Worm (Caenorhabditis elegans) whole organism, L3 larva: ENCODE results near the gene Y60A9.1.

Experiments
- ZK546.5 ChIP-seq: sonication (generic microtip); optimal IDR thresholded peaks from 2 replicates; lab custom pipeline; 2017; ENCODE audit warnings: missing biosample characterization, missing genetic modification characterization
- ama-1 ChIP-seq: fragments of 150-350 bp; optimal IDR thresholded peaks from 2 replicates; lab custom pipeline; 2018
- ceh-16 ChIP-seq: sonication (generic microtip); optimal IDR thresholded peaks from 2 replicates; lab custom pipeline; 2017; ENCODE audit warnings: missing biosample characterization, missing genetic modification characterization
- ceh-28 ChIP-seq: fragments of 150-350 bp; optimal IDR thresholded peaks from 2 replicates; lab custom pipeline; 2014; ENCODE audit warnings: missing biosample characterization, missing genetic modification reagents, missing genetic modification characterization
- ceh-82 ChIP-seq: fragments of 150-350 bp; optimal IDR thresholded peaks from 2 replicates; lab custom pipeline; 2014; ENCODE audit warnings: missing biosample characterization, missing genetic modification characterization
- ceh-9 ChIP-seq: sonication (generic microtip); optimal IDR thresholded peaks from 2 replicates; lab custom pipeline; 2018; ENCODE audit warnings: missing biosample characterization, missing genetic modification characterization
- daf-12 ChIP-seq: fragments of 150-350 bp; optimal IDR thresholded peaks from 2 replicates; lab custom pipeline; 2014; ENCODE audit warnings: missing biosample characterization, missing genetic modification reagents, missing genetic modification characterization
- egl-27 ChIP-seq: sonication (generic microtip); optimal IDR thresholded peaks from 4 replicates; lab custom pipeline; 2017; ENCODE audit warnings: missing biosample characterization, missing genetic modification reagents, missing genetic modification characterization
- egl-5 ChIP-seq: fragments of 150-350 bp; optimal IDR thresholded peaks from 2 replicates; lab custom pipeline; 2017; ENCODE audit warnings: missing biosample characterization, missing genetic modification reagents, missing genetic modification characterization, inconsistent platforms
- elt-1 ChIP-seq: fragments of 150-350 bp; optimal IDR thresholded peaks from 2 replicates; lab custom pipeline; 2014; ENCODE audit warnings: missing biosample characterization, missing genetic modification characterization
- fkh-2 ChIP-seq: fragments of 150-350 bp; optimal IDR thresholded peaks from 2 replicates; lab custom pipeline; 2014; ENCODE audit warnings: missing biosample characterization, missing genetic modification reagents, missing genetic modification characterization
- fos-1 ChIP-seq: fragments of 150-350 bp; optimal IDR thresholded peaks from 2 replicates; lab custom pipeline; 2014; ENCODE audit warnings: missing biosample characterization, missing genetic modification characterization
- hmg-11 ChIP-seq: sonication (generic microtip); optimal IDR thresholded peaks from 2 replicates; lab custom pipeline; 2016; ENCODE audit warnings: missing genetic modification characterization, missing compliant biosample characterization
- jun-1 ChIP-seq: fragments of 150-350 bp; optimal IDR thresholded peaks from 2 replicates; lab custom pipeline; 2014; ENCODE audit warnings: missing biosample characterization, missing genetic modification reagents, missing genetic modification characterization
- lin-15B ChIP-seq: fragments of 150-350 bp; optimal IDR thresholded peaks from 2 replicates; lab custom pipeline; 2014; ENCODE audit warnings: missing biosample characterization, missing genetic modification characterization
- lin-39 ChIP-seq: fragments of 150-350 bp; optimal IDR thresholded peaks from 2 replicates; lab custom pipeline; 2018; ENCODE audit warnings: missing biosample characterization, missing genetic modification reagents, missing genetic modification characterization
- lsy-12 ChIP-seq: sonication (generic microtip); optimal IDR thresholded peaks from 2 replicates; lab custom pipeline; 2016; ENCODE audit warnings: mild to moderate bottlenecking, missing genetic modification characterization, missing compliant biosample characterization
- mdl-1 ChIP-seq: fragments of 150-350 bp; optimal IDR thresholded peaks from 2 replicates; lab custom pipeline; 2014; ENCODE audit warnings: missing biosample characterization, missing genetic modification characterization
- mml-1 ChIP-seq: fragments of 150-350 bp; sonication (generic microtip); optimal IDR thresholded peaks from 3 replicates; lab custom pipeline; 2014; ENCODE audit warnings: missing biosample characterization, missing genetic modification characterization
- nfya-1 ChIP-seq: sonication (generic microtip); optimal IDR thresholded peaks from 2 replicates; lab custom pipeline; 2017; ENCODE audit warnings: missing genetic modification characterization, mild to moderate bottlenecking, missing compliant biosample characterization, antibody characterized with exemption, moderate library complexity; ENCODE audit not compliant: insufficient read depth
- nhr-23 ChIP-seq: fragments of 150-350 bp; optimal IDR thresholded peaks from 2 replicates; lab custom pipeline; 2014; ENCODE audit warnings: missing biosample characterization, missing genetic modification reagents, missing genetic modification characterization
- nhr-237 ChIP-seq: fragments of 150-350 bp; optimal IDR thresholded peaks from 2 replicates; lab custom pipeline; 2014; ENCODE audit warnings: missing biosample characterization, missing genetic modification characterization
- nhr-25 ChIP-seq: sonication (generic microtip); optimal IDR thresholded peaks from 2 replicates; lab custom pipeline; 2017; ENCODE audit warnings: missing biosample characterization, missing genetic modification characterization
- nhr-28 ChIP-seq: fragments of 150-350 bp; optimal IDR thresholded peaks from 2 replicates; lab custom pipeline; 2014; ENCODE audit warnings: missing biosample characterization, missing genetic modification characterization
- nhr-67 ChIP-seq: fragments of 150-350 bp; optimal IDR thresholded peaks from 2 replicates; lab custom pipeline; 2014; ENCODE audit warnings: missing biosample characterization, missing genetic modification characterization
- nhr-76 ChIP-seq: fragments of 150-350 bp; sonication (generic microtip); optimal IDR thresholded peaks from 5 replicates; lab custom pipeline; 2014; ENCODE audit warnings: missing biosample characterization, missing genetic modification characterization
- nhr-77 ChIP-seq: fragments of 150-350 bp; optimal IDR thresholded peaks from 2 replicates; lab custom pipeline; 2014; ENCODE audit warnings: missing biosample characterization, missing genetic modification characterization
- pha-4 ChIP-seq: fragments of 150-350 bp; optimal IDR thresholded peaks from 2 replicates; lab custom pipeline; 2014; ENCODE audit warnings: missing biosample characterization, missing genetic modification reagents, missing genetic modification characterization
- pqm-1 ChIP-seq: fragments of 150-350 bp; optimal IDR thresholded peaks from 2 replicates; lab custom pipeline; 2017; ENCODE audit warnings: missing biosample characterization, missing genetic modification characterization, inconsistent platforms
- sea-2 ChIP-seq: fragments of 150-350 bp; sonication (generic microtip); optimal IDR thresholded peaks from 4 replicates; lab custom pipeline; 2014; ENCODE audit warnings: missing biosample characterization, missing genetic modification reagents, missing genetic modification characterization
- skn-1 ChIP-seq: fragments of 150-350 bp; optimal IDR thresholded peaks from 2 replicates; lab custom pipeline; 2014; ENCODE audit warnings: missing biosample characterization, missing genetic modification characterization
- unc-39 ChIP-seq: sonication (generic microtip); optimal IDR thresholded peaks from 4 replicates; lab custom pipeline; 2017; ENCODE audit warnings: missing biosample characterization, missing genetic modification characterization
- unc-62 ChIP-seq: fragments of 150-350 bp; sonication (generic microtip); optimal IDR thresholded peaks from 4 replicates; lab custom pipeline; 2014; ENCODE audit warnings: missing biosample characterization, missing genetic modification reagents, missing genetic modification characterization
- zag-1 ChIP-seq: fragments of 150-350 bp; optimal IDR thresholded peaks from 2 replicates; lab custom pipeline; 2014; ENCODE audit warnings: missing biosample characterization, missing genetic modification characterization

Y60A9.1 gene

ce11 chrX:14412774-14413173 lies 17.6 kb upstream of the Y60A9.1 start, which contains the start of gene fbxa-179:
Gene fbxa-179 (minus strand): TSS chrX:14412874.
- no peak for TF ChIP-seq mml-1
- TF ChIP-seq daf-12 (tag; lab: Kevin White, UChicago), result no peak
- TF ChIP-seq lin-39, result no peak
- no peak for TF ChIP-seq nhr-237 (tag; lab: Kevin White, UChicago)
- no peak for TF ChIP-seq elt-1 (tag; lab: Kevin White, UChicago)
- no peak for TF ChIP-seq nhr-77 (tag; lab: Kevin White, UChicago)
- TF ChIP-seq nhr-23 (tag; lab: Kevin White, UChicago), result no peak
- TF ChIP-seq ZK546.5, result no peak
- no peak for TF ChIP-seq sea-2 (GFP tag; lab: Kevin White, UChicago)
- TF ChIP-seq nhr-76 (tag; lab: Kevin White, UChicago), result no peak
- TF ChIP-seq unc-39 (tag; lab: Kevin White, UChicago), result no peak
- TF ChIP-seq pqm-1, result no peak
- no peak for TF ChIP-seq mdl-1 (tag; lab: Kevin White, UChicago)
- no peak for TF ChIP-seq nhr-28 (tag; lab: Kevin White, UChicago)
- no peak for TF ChIP-seq ceh-28
- TF ChIP-seq ama-1 (lab: Kevin White, UChicago), result no peak
- no peak for TF ChIP-seq ceh-16
- no peak for TF ChIP-seq zag-1 (tag; lab: Kevin White, UChicago)
- no peak for TF ChIP-seq egl-27 (tag; lab: Kevin White, UChicago)

- TF ChIP-seq skn-1 (tag; lab: Kevin White, UChicago), result no peak
- no peak for TF ChIP-seq lin-39
- no peak for TF ChIP-seq mdl-1 (tag; lab: Kevin White, UChicago)
- TF ChIP-seq ceh-82 (tag; lab: Kevin White, UChicago), result no peak
- TF ChIP-seq, all 47 proteins: peak for 0
Measured at ce11 chrX:14405817-14406216, 10.7 kb upstream of the Y60A9.1 start, which contains the start of gene frpr-17. Gene frpr-17 (plus strand): TSS chrX:14406117.

DNA sequence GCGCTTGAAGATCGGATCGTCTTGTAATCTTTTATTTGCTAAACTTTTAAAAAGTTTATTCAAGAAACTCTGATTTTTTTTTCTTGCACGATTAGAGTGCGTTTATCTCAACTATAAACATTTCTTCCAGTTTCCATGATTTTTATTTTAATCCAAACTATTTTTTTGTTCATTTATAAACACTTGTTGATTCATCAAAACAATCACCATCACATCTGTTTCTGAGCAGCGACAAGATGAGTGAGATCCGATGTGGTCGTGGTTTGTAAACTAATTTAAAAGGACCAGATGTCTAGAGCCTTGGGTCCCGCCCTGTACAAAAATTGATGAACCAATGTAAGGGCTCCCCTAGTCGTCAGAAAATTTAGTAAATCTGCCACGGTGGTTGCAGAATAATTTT lies 6.1 kb upstream of the Y60A9.1 start:
- TF ChIP-seq unc-62, result no peak

DNA sequence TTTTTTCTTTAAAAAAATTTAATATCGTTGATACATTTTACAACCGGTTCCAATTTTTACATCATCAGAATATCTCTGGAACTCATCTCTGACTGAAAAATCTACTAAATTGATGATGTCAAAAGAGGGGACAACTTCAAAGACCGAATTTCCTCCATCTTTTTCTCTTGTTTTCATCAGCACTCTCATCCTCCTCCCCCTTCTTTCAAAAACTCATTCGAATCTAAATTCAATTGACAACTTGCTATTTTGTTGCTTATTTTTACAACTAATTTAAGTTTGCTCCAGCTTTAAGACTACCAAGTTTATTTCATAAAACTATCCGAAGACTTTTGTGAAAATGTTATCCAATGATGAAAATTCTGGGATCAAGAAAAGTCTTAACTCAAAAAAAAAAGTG lies 3.9 kb upstream of the Y60A9.1 start:
- TF ChIP-seq fkh-2 (tag; lab: Kevin White, UChicago), result no peak
- no peak for TF ChIP-seq ceh-9

- no peak for TF ChIP-seq nhr-25 (tag; lab: Kevin White, UChicago)
- no peak for TF ChIP-seq skn-1 (tag; lab: Kevin White, UChicago)
- TF ChIP-seq egl-5 (tag; lab: Kevin White, UChicago), result no peak
- no peak for TF ChIP-seq hmg-11 (tag; lab: Kevin White, UChicago)
- no peak for TF ChIP-seq mdl-1 (tag; lab: Kevin White, UChicago)
- no peak for TF ChIP-seq nfya-1 (tag; lab: Kevin White, UChicago)
- TF ChIP-seq ZK546.5, result no peak
- TF ChIP-seq jun-1 (tag; lab: Kevin White, UChicago), result no peak
- no peak for TF ChIP-seq unc-39 (tag; lab: Kevin White, UChicago)
Measured at ce11 chrX:14382951-14383350, 12.2 kb downstream of the Y60A9.1 start, which contains the start of gene Y60A9.3. Gene Y60A9.3 (plus strand): TSS chrX:14383251.

ce11 chrX:14377169-14377568 lies 18.0 kb downstream of the Y60A9.1 start, which contains the start of gene Y60A9A.1:
Gene Y60A9A.1 (minus strand): TSS chrX:14377269.
- TF ChIP-seq fos-1 (tag; lab: Kevin White, UChicago) (no peak), unc-39 (tag; lab: Kevin White, UChicago) (no peak), skn-1 (tag; lab: Kevin White, UChicago) (no peak), pha-4 (tag; lab: Kevin White, UChicago) (no peak), pqm-1 (no peak), nhr-67 (tag; lab: Kevin White, UChicago) (no peak), lin-15B (tag; lab: Kevin White, UChicago) (no peak), lsy-12 (tag; lab: Kevin White, UChicago) (no peak)
- TF ChIP-seq, all 47 proteins: peak for 0
